Worm (Caenorhabditis elegans): Measurements from ENCODE around the gene Y46E12A.3.

ce11 chrIII:1744486-1744885, 10.3 kb downstream of the Y46E12A.3 start:
- TF ChIP-seq him-1 (tag; optimal IDR thresholded peaks at IDR 0.05) (no peak), W03F9.2 (tag; optimal IDR thresholded peaks at IDR 0.05) (no peak), dao-5 (tag; optimal IDR thresholded peaks at IDR 0.05) (no peak)
